Worm (Caenorhabditis elegans) whole organism, L3 larva: Measurements from ENCODE around the gene glt-7.

Source experiments
- R02D3.7 ChIP-seq: fragments of 150-350 bp; optimal IDR thresholded peaks from 2 replicates; lab custom pipeline; 2014; ENCODE audit warnings: missing biosample characterization, missing genetic modification characterization
- elt-2 ChIP-seq: sonication (generic microtip); optimal IDR thresholded peaks from 2 replicates; lab custom pipeline; 2016; ENCODE audit warnings: missing genetic modification reagents, mild to moderate bottlenecking, missing genetic modification characterization, missing compliant biosample characterization
- hmg-11 ChIP-seq: sonication (generic microtip); optimal IDR thresholded peaks from 2 replicates; lab custom pipeline; 2016; ENCODE audit warnings: missing genetic modification characterization, missing compliant biosample characterization

- peak; percentile 84 for TF ChIP-seq elt-2 (tag; lab: Kevin White, UChicago)
- TF ChIP-seq hmg-11 (tag; lab: Kevin White, UChicago): no peak
- no peak for TF ChIP-seq R02D3.7 (tag; lab: Kevin White, UChicago)
These were observed 20.0 kb downstream of the glt-7 start for ce11 chrIV:551923-552322.
